Fruit fly (Drosophila melanogaster) whole organism, prepupa: ENCODE results near the gene CG13293.

Source experiments
- Blimp-1 ChIP-seq: fragments of 200-800 bp; sonication (Bioruptor generic); optimal IDR thresholded peaks from 3 replicates; lab custom pipeline; 2017; ENCODE audit warnings: missing biosample characterization, missing genetic modification characterization, mild to moderate bottlenecking, moderate library complexity, missing genetic modification reagents
- CG10631 ChIP-seq: fragments of 200-800 bp; sonication (Bioruptor generic); optimal IDR thresholded peaks from 2 replicates; lab custom pipeline; 2016; ENCODE audit warnings: missing biosample characterization, missing genetic modification characterization
- CG10669 ChIP-seq: fragments of 200-800 bp; sonication (Bioruptor generic); optimal IDR thresholded peaks from 3 replicates; lab custom pipeline; 2018; ENCODE audit warnings: missing biosample characterization, mild to moderate bottlenecking, missing genetic modification characterization, moderate library complexity
- CG11902 ChIP-seq: fragments of 200-800 bp; sonication (Bioruptor generic); optimal IDR thresholded peaks from 3 replicates; lab custom pipeline; 2016; ENCODE audit warnings: missing biosample characterization, missing genetic modification characterization
- CG15336 ChIP-seq: fragments of 200-800 bp; sonication (Bioruptor generic); IDR thresholded peaks from 2 replicates; pipeline ENCODE4 v1.3.6; 2022; ENCODE audit warnings: missing biosample characterization, missing genetic modification characterization
- CG16779 ChIP-seq: fragments of 200-800 bp; sonication (Bioruptor generic); optimal IDR thresholded peaks from 3 replicates; lab custom pipeline; 2017; ENCODE audit warnings: missing biosample characterization, mild to moderate bottlenecking, missing genetic modification characterization
- CG3032 ChIP-seq: fragments of 200-800 bp; optimal IDR thresholded peaks from 2 replicates; lab custom pipeline; 2019; ENCODE audit warnings: missing biosample characterization, mild to moderate bottlenecking, missing genetic modification characterization, moderate library complexity
- CG31627 ChIP-seq: fragments of 200-800 bp; sonication (Bioruptor generic); optimal IDR thresholded peaks from 3 replicates; lab custom pipeline; 2016; ENCODE audit warnings: missing biosample characterization, missing genetic modification characterization
- CG32006 ChIP-seq: fragments of 200-800 bp; sonication (Bioruptor generic); optimal IDR thresholded peaks from 3 replicates; lab custom pipeline; 2017; ENCODE audit warnings: missing biosample characterization, mild to moderate bottlenecking, missing genetic modification characterization
- CG34406 ChIP-seq: fragments of 200-800 bp; sonication (Bioruptor generic); optimal IDR thresholded peaks from 3 replicates; lab custom pipeline; 2016; ENCODE audit warnings: missing biosample characterization, missing genetic modification characterization
- CG3919 ChIP-seq: fragments of 200-800 bp; sonication (Bioruptor generic); optimal IDR thresholded peaks from 3 replicates; lab custom pipeline; 2016; ENCODE audit warnings: missing biosample characterization, missing genetic modification characterization
- CG4318 ChIP-seq: fragments of 200-800 bp; sonication (Bioruptor generic); optimal IDR thresholded peaks from 3 replicates; lab custom pipeline; 2017; ENCODE audit warnings: missing biosample characterization, mild to moderate bottlenecking, missing genetic modification characterization
- CG6163 ChIP-seq: fragments of 200-800 bp; sonication (Bioruptor generic); IDR thresholded peaks from 3 replicates; pipeline ENCODE4 v1.3.6; 2022; ENCODE audit warnings: missing biosample characterization, missing genetic modification characterization
- CG6276 ChIP-seq: fragments of 200-800 bp; sonication (Bioruptor generic); optimal IDR thresholded peaks from 2 replicates; lab custom pipeline; 2017; ENCODE audit warnings: missing biosample characterization, mild to moderate bottlenecking, missing genetic modification characterization
- CG6792 ChIP-seq: fragments of 200-800 bp; sonication (Bioruptor generic); optimal IDR thresholded peaks from 3 replicates; lab custom pipeline; 2016; ENCODE audit warnings: missing biosample characterization, missing genetic modification characterization
- CG6808 ChIP-seq: fragments of 200-800 bp; sonication (Bioruptor generic); optimal IDR thresholded peaks from 3 replicates; lab custom pipeline; 2017; ENCODE audit warnings: missing biosample characterization, missing genetic modification characterization, mild to moderate bottlenecking, moderate library complexity, missing genetic modification reagents
- CG7368 ChIP-seq: fragments of 200-800 bp; sonication (Bioruptor generic); optimal IDR thresholded peaks from 3 replicates; lab custom pipeline; 2016; ENCODE audit warnings: missing biosample characterization, missing genetic modification characterization
- CG8119 ChIP-seq: fragments of 200-800 bp; sonication (Bioruptor generic); IDR thresholded peaks from 3 replicates; pipeline ENCODE4 v1.3.6; 2022; ENCODE audit warnings: missing biosample characterization, missing genetic modification characterization
- CG8632 ChIP-seq: fragments of 200-800 bp; sonication (Bioruptor generic); optimal IDR thresholded peaks from 3 replicates; lab custom pipeline; 2016; ENCODE audit warnings: missing biosample characterization, missing genetic modification characterization
- Eip75B ChIP-seq: fragments of 200-800 bp; sonication (Bioruptor generic); optimal IDR thresholded peaks from 3 replicates; lab custom pipeline; 2016; ENCODE audit warnings: missing biosample characterization, missing genetic modification characterization
- Eip78C ChIP-seq: fragments of 200-800 bp; sonication (Bioruptor generic); peaks from one replicate; lab custom pipeline; 2016; ENCODE audit warnings: missing biosample characterization, missing genetic modification characterization
- Ets21C ChIP-seq: fragments of 200-800 bp; sonication (Bioruptor generic); optimal IDR thresholded peaks from 3 replicates; lab custom pipeline; 2016; ENCODE audit warnings: missing biosample characterization, missing genetic modification characterization
- Ets96B ChIP-seq: fragments of 200-800 bp; optimal IDR thresholded peaks from 2 replicates; lab custom pipeline; 2019; ENCODE audit warnings: missing biosample characterization, mild to moderate bottlenecking, missing genetic modification characterization, moderate library complexity
- Gug ChIP-seq: fragments of 200-800 bp; sonication (Bioruptor generic); IDR thresholded peaks from 2 replicates; pipeline ENCODE4 v1.3.6; 2022; ENCODE audit warnings: missing biosample characterization, missing genetic modification characterization
- Hr38 ChIP-seq: sonication (Bioruptor generic); optimal IDR thresholded peaks from 2 replicates; lab custom pipeline; 2016; ENCODE audit warnings: missing biosample characterization, missing genetic modification characterization
- Hr39 ChIP-seq: fragments of 200-800 bp; sonication (Bioruptor generic); optimal IDR thresholded peaks from 2 replicates; lab custom pipeline; 2016; ENCODE audit warnings: missing biosample characterization, missing genetic modification characterization
- Hr4 ChIP-seq: fragments of 200-800 bp; sonication (Bioruptor generic); optimal IDR thresholded peaks from 3 replicates; lab custom pipeline; 2016; ENCODE audit warnings: missing biosample characterization, missing genetic modification characterization
- Lpt ChIP-seq: fragments of 200-800 bp; sonication (Bioruptor generic); optimal IDR thresholded peaks from 3 replicates; lab custom pipeline; 2016; ENCODE audit warnings: missing biosample characterization, missing genetic modification characterization
- OdsH ChIP-seq: fragments of 200-800 bp; sonication (Bioruptor generic); optimal IDR thresholded peaks from 3 replicates; lab custom pipeline; 2016; ENCODE audit warnings: missing biosample characterization, missing genetic modification characterization
- Smox ChIP-seq: fragments of 200-800 bp; sonication (Bioruptor generic); optimal IDR thresholded peaks from 3 replicates; lab custom pipeline; 2016; ENCODE audit warnings: missing biosample characterization, missing genetic modification characterization
- Sox102F ChIP-seq: fragments of 200-800 bp; sonication (Bioruptor generic); optimal IDR thresholded peaks from 2 replicates; lab custom pipeline; 2016; ENCODE audit warnings: missing biosample characterization, mild to moderate bottlenecking, missing genetic modification characterization
- Sox14 ChIP-seq: fragments of 200-800 bp; sonication (Bioruptor generic); optimal IDR thresholded peaks from 3 replicates; lab custom pipeline; 2016; ENCODE audit warnings: missing biosample characterization, missing genetic modification characterization
- Sox15 ChIP-seq: fragments of 200-800 bp; sonication (Bioruptor generic); optimal IDR thresholded peaks from 3 replicates; lab custom pipeline; 2016; ENCODE audit warnings: missing biosample characterization, missing genetic modification characterization
- achi ChIP-seq: fragments of 200-800 bp; sonication (Bioruptor generic); optimal IDR thresholded peaks from 3 replicates; lab custom pipeline; 2016; ENCODE audit warnings: missing biosample characterization, missing genetic modification characterization
- acj6 ChIP-seq: fragments of 200-800 bp; sonication (Bioruptor generic); optimal IDR thresholded peaks from 3 replicates; lab custom pipeline; 2016; ENCODE audit warnings: missing biosample characterization, missing genetic modification characterization
- dsx ChIP-seq: fragments of 200-800 bp; optimal IDR thresholded peaks from 3 replicates; lab custom pipeline; 2019; ENCODE audit warnings: missing biosample characterization, mild to moderate bottlenecking, missing genetic modification characterization, moderate library complexity; ENCODE audit not compliant: poor library complexity, severe bottlenecking
- esn ChIP-seq: fragments of 200-800 bp; sonication (Bioruptor generic); optimal IDR thresholded peaks from 2 replicates; lab custom pipeline; 2016; ENCODE audit warnings: missing biosample characterization, mild to moderate bottlenecking, missing genetic modification characterization, moderate library complexity
- fkh ChIP-seq: fragments of 200-800 bp; sonication (Bioruptor generic); optimal IDR thresholded peaks from 3 replicates; lab custom pipeline; 2017; ENCODE audit warnings: missing biosample characterization, mild to moderate bottlenecking, missing genetic modification characterization, moderate library complexity
- net ChIP-seq: fragments of 200-800 bp; sonication (Bioruptor generic); optimal IDR thresholded peaks from 3 replicates; lab custom pipeline; 2016; ENCODE audit warnings: missing biosample characterization, missing genetic modification characterization
- pdm3 ChIP-seq: fragments of 200-800 bp; sonication (Bioruptor generic); optimal IDR thresholded peaks from 3 replicates; lab custom pipeline; 2016; ENCODE audit warnings: missing biosample characterization, missing genetic modification characterization
- salr ChIP-seq, 2 experiments: fragments of 200-800 bp; sonication (Bioruptor generic); optimal IDR thresholded peaks; 3 replicates each; lab custom pipeline; 2016 to 2018; ENCODE audit warnings: missing biosample characterization in 2 of 2, missing genetic modification characterization in 2 of 2, mild to moderate bottlenecking in 1 of 2
- svp ChIP-seq: fragments of 200-800 bp; sonication (Bioruptor generic); peaks from one replicate; lab custom pipeline; 2016; ENCODE audit warnings: missing biosample characterization, missing genetic modification characterization
- topi ChIP-seq: fragments of 200-800 bp; sonication (Bioruptor generic); optimal IDR thresholded peaks from 3 replicates; lab custom pipeline; 2016; ENCODE audit warnings: missing biosample characterization, missing genetic modification characterization

Gene CG13293

dm6 chr3L:6074975-6075692, 7.5 kb upstream of the CG13293 start, which contains the start of the genes CG13295 and CG6610 (continued):
- peak; percentile 59 for TF ChIP-seq Ets21C (GFP tag; lab: Kevin White, UChicago)
- peak; percentile 71 for TF ChIP-seq CG3032 (tag; lab: Kevin White, UChicago)
- peak; percentile 44 for TF ChIP-seq achi (GFP tag; lab: Kevin White, UChicago)
- TF ChIP-seq net (GFP tag; lab: Kevin White, UChicago), result no peak
- peak; percentile 57 for TF ChIP-seq CG10631 (GFP tag; lab: Kevin White, UChicago)
- TF ChIP-seq Eip75B, result peak; percentile 47
- TF ChIP-seq dsx (GFP tag; lab: Kevin White, UChicago), result no peak
- TF ChIP-seq Smox (GFP tag; lab: Kevin White, UChicago), result peak; percentile 48
- peak; percentile 9 for TF ChIP-seq Sox102F (GFP tag; lab: Kevin White, UChicago)
- peak; percentile 35; the same call in 1 of the 2 replicates for TF ChIP-seq CG15336
- TF ChIP-seq Hr4 (GFP tag; lab: Kevin White, UChicago), result peak; percentile 52
- TF ChIP-seq svp (GFP tag; lab: Kevin White, UChicago), result no peak
- TF ChIP-seq Hr38, result no peak
- no peak for TF ChIP-seq CG11902 (GFP tag; lab: Kevin White, UChicago)
- TF ChIP-seq CG31627 (GFP tag; lab: Kevin White, UChicago), result peak; percentile 69
- peak; percentile 6 for TF ChIP-seq CG6792
- peak; percentile 42 for TF ChIP-seq topi (GFP tag; lab: Kevin White, UChicago)
- TF ChIP-seq acj6 (GFP tag; lab: Kevin White, UChicago), result peak; percentile 26
- TF ChIP-seq CG7368, result no peak
- TF ChIP-seq CG6808, result peak; percentile 23
- no peak for TF ChIP-seq Lpt (GFP tag; lab: Kevin White, UChicago)
- peak; percentile 77 for TF ChIP-seq Sox14

dm6 chr3L:6076429-6076828, 6.3 kb upstream of the CG13293 start, which contains the start of gene ssp6:
TSS of gene ssp6 (plus strand) at chr3L:6076722.
- TF ChIP-seq Eip78C (GFP tag; lab: Kevin White, UChicago) (peak; percentile 19), CG11902 (GFP tag; lab: Kevin White, UChicago) (no peak), svp (GFP tag; lab: Kevin White, UChicago) (peak; percentile 10), CG10631 (GFP tag; lab: Kevin White, UChicago) (no peak)

- TF ChIP-seq CG6163, result peak; percentile 25; the same call in 1 of the 3 replicates
- peak; percentile 64 for TF ChIP-seq OdsH
- peak; percentile 68 for TF ChIP-seq Hr4 (GFP tag; lab: Kevin White, UChicago)
- TF ChIP-seq fkh, result no peak
- TF ChIP-seq Smox (GFP tag; lab: Kevin White, UChicago), result no peak
- peak; percentile 7 for TF ChIP-seq Sox14
- TF ChIP-seq CG6276 (GFP tag; lab: Kevin White, UChicago), result peak; percentile 19
- peak; percentile 45 for TF ChIP-seq achi (GFP tag; lab: Kevin White, UChicago)
- peak; percentile 19 for TF ChIP-seq CG10669 (GFP tag; lab: Kevin White, UChicago)
- peak; percentile 46 for TF ChIP-seq pdm3 (GFP tag; lab: Kevin White, UChicago)
- peak; percentile 73 for TF ChIP-seq CG8119 (GFP tag; lab: Robert Waterston, UW)
- no peak for TF ChIP-seq Sox15 (GFP tag; lab: Kevin White, UChicago)
- TF ChIP-seq Hr39 (GFP tag; lab: Kevin White, UChicago), result no peak
- no peak for TF ChIP-seq CG16779 (tag; lab: Kevin White, UChicago)
- TF ChIP-seq Eip75B, result peak; percentile 9
- TF ChIP-seq CG15336, result peak; percentile 75
- TF ChIP-seq Ets96B (tag; lab: Kevin White, UChicago), result peak; percentile 43
- peak; percentile 72 for TF ChIP-seq CG32006 (GFP tag; lab: Kevin White, UChicago)
- no peak for TF ChIP-seq CG31627 (GFP tag; lab: Kevin White, UChicago)
- no peak for TF ChIP-seq Hr38
- peak in 1 of 2 experiments; percentile 46 for TF ChIP-seq salr (GFP tag; optimal IDR thresholded peaks at IDR 0.05; lab: Kevin White, UChicago)
- peak; percentile 82 for TF ChIP-seq Eip78C (GFP tag; lab: Kevin White, UChicago)
- peak; percentile 6 for TF ChIP-seq esn (GFP tag; lab: Kevin White, UChicago)
- no peak for TF ChIP-seq Ets21C (GFP tag; lab: Kevin White, UChicago)
- TF ChIP-seq CG4318 (GFP tag; lab: Kevin White, UChicago), result peak; percentile 56
- TF ChIP-seq Gug (GFP tag; lab: Robert Waterston, UW), result peak; percentile 45
- TF ChIP-seq svp (GFP tag; lab: Kevin White, UChicago), result peak; percentile 38
- peak; percentile 63 for TF ChIP-seq CG10631 (GFP tag; lab: Kevin White, UChicago)
- TF ChIP-seq CG34406 (GFP tag; lab: Kevin White, UChicago), result no peak
- peak; percentile 14 for TF ChIP-seq CG3919 (GFP tag; lab: Kevin White, UChicago)
- TF ChIP-seq acj6 (GFP tag; lab: Kevin White, UChicago), result peak; percentile 46
- peak; percentile 26 for TF ChIP-seq CG3032 (tag; lab: Kevin White, UChicago)
- TF ChIP-seq CG7368, result no peak
- TF ChIP-seq CG8632 (GFP tag; lab: Kevin White, UChicago), result no peak
- no peak for TF ChIP-seq Blimp-1 (GFP tag; lab: Kevin White, UChicago)
These were observed 1.8 kb downstream of the CG13293 start for dm6 chr3L:6084446-6084845.
